Worm (Caenorhabditis elegans): Measurements from ENCODE around the gene fzy-1.

ce11 chrII:5453547-5453946 is 47.0 kb upstream of the fzy-1 start, which contains the start of gene dhs-5:
- TF ChIP-seq B0261.1 (tag; optimal IDR thresholded peaks at IDR 0.05) (no peak), egl-44 (GFP tag; IDR thresholded peaks at IDR 0.05) (no peak), dpff-1 (tag; optimal IDR thresholded peaks at IDR 0.05) (no peak), hmg-20 (GFP tag; IDR thresholded peaks at IDR 0.05) (no peak), die-1 (tag; optimal IDR thresholded peaks at IDR 0.05) (no peak), F22D6.2 (tag; optimal IDR thresholded peaks at IDR 0.05) (no peak), madf-10 (tag; optimal IDR thresholded peaks at IDR 0.05) (no peak), akir-1 (GFP tag; optimal IDR thresholded peaks at IDR 0.05) (no peak), lsl-1 (GFP tag; optimal IDR thresholded peaks at IDR 0.05) (no peak), fkh-3 (tag; optimal IDR thresholded peaks at IDR 0.05) (no peak), nhr-80 (tag; optimal IDR thresholded peaks at IDR 0.05) (no peak), K12H6.12 (tag; optimal IDR thresholded peaks at IDR 0.05) (no peak), nhr-120 (GFP tag; IDR thresholded peaks at IDR 0.05) (no peak), madf-6 (GFP tag; IDR thresholded peaks at IDR 0.05) (no peak)

All from whole organism, young adult.